Worm (Caenorhabditis elegans) whole organism, mixed stage, embryonic: ENCODE measurements around the gene trap-4.

Source experiments
- lin-13 ChIP-seq: fragments of 150-350 bp; optimal IDR thresholded peaks from 2 replicates; lab custom pipeline; 2014; ENCODE audit warnings: missing biosample characterization, missing genetic modification characterization
- pha-4 ChIP-seq: fragments of 150-350 bp; optimal IDR thresholded peaks from 2 replicates; lab custom pipeline; 2018; ENCODE audit warnings: missing biosample characterization, missing genetic modification reagents, missing genetic modification characterization
- snpc-4 ChIP-seq: fragments of 150-350 bp; optimal IDR thresholded peaks from 2 replicates; lab custom pipeline; 2014; ENCODE audit warnings: missing biosample characterization, missing genetic modification characterization
- ztf-11 ChIP-seq: fragments of 150-350 bp; optimal IDR thresholded peaks from 2 replicates; lab custom pipeline; 2014; ENCODE audit warnings: missing biosample characterization, missing genetic modification characterization

ce11 chrIII:11935032-11935947 is 14.8 kb downstream of the trap-4 start:
- TF ChIP-seq lin-13 (tag; lab: Kevin White, UChicago) (no peak), ztf-11 (tag; lab: Kevin White, UChicago) (no peak), snpc-4 (tag; lab: Kevin White, UChicago) (no peak), pha-4 (tag; lab: Kevin White, UChicago) (no peak)
